Fruit fly (Drosophila melanogaster) whole organism, embryonic: Measurements from ENCODE around the gene Ccp84Ac.
A peak's percentile ranks its signal among the peaks of the same experiment; 100 is the strongest.

ENCODE experiments used
- Adf1 ChIP-seq: fragments of 200-800 bp; sonication (Bioruptor generic); IDR thresholded peaks from 2 replicates; pipeline ENCODE4 v1.3.6; 2022; ENCODE audit warnings: missing biosample characterization, missing genetic modification characterization
- Antp ChIP-seq: fragments of 200-800 bp; sonication (Bioruptor generic); optimal IDR thresholded peaks from 3 replicates; lab custom pipeline; 2016; ENCODE audit warnings: missing biosample characterization, missing genetic modification characterization
- Bdp1 ChIP-seq: fragments of 200-800 bp; sonication (Bioruptor generic); optimal IDR thresholded peaks from 3 replicates; lab custom pipeline; 2016; ENCODE audit warnings: missing biosample characterization, missing genetic modification characterization
- CG10979 ChIP-seq: fragments of 200-800 bp; sonication (Bioruptor generic); optimal IDR thresholded peaks from 2 replicates; lab custom pipeline; 2018; ENCODE audit warnings: missing biosample characterization, mild to moderate bottlenecking, missing genetic modification characterization, moderate library complexity
- CG13775 ChIP-seq: fragments of 200-800 bp; sonication (Bioruptor generic); optimal IDR thresholded peaks from 3 replicates; lab custom pipeline; 2017; ENCODE audit warnings: missing biosample characterization, mild to moderate bottlenecking, missing genetic modification characterization
- CG14441 ChIP-seq: fragments of 200-800 bp; sonication (Bioruptor generic); IDR thresholded peaks from 2 replicates; pipeline ENCODE4 v1.3.6; 2022; ENCODE audit warnings: missing biosample characterization, missing genetic modification characterization
- CG14710 ChIP-seq: fragments of 200-800 bp; sonication (Bioruptor generic); optimal IDR thresholded peaks from 3 replicates; lab custom pipeline; 2019; ENCODE audit warnings: missing biosample characterization, mild to moderate bottlenecking, missing genetic modification characterization, moderate library complexity
- CG15269 ChIP-seq: fragments of 200-800 bp; sonication (Bioruptor generic); optimal IDR thresholded peaks from 2 replicates; lab custom pipeline; 2018; ENCODE audit warnings: missing biosample characterization, mild to moderate bottlenecking, missing genetic modification characterization, moderate library complexity
- CG16815 ChIP-seq: fragments of 200-800 bp; sonication (Bioruptor generic); optimal IDR thresholded peaks from 3 replicates; lab custom pipeline; 2017; ENCODE audit warnings: missing biosample characterization, mild to moderate bottlenecking, missing genetic modification characterization
- CG17361 ChIP-seq: fragments of 200-800 bp; sonication (Bioruptor generic); IDR thresholded peaks from 3 replicates; pipeline ENCODE4 v1.3.6; 2022; ENCODE audit warnings: missing biosample characterization, missing genetic modification characterization
- CG18262 ChIP-seq: fragments of 200-800 bp; optimal IDR thresholded peaks from 3 replicates; lab custom pipeline; 2019; ENCODE audit warnings: missing biosample characterization, mild to moderate bottlenecking, missing genetic modification characterization, moderate library complexity
- CG2129 ChIP-seq: fragments of 200-800 bp; sonication (Bioruptor generic); IDR thresholded peaks from 2 replicates; pipeline ENCODE4 v1.3.6; 2022; ENCODE audit warnings: missing biosample characterization, missing genetic modification characterization; ENCODE audit not compliant: partially characterized antibody
- CG31365 ChIP-seq: fragments of 200-800 bp; sonication (Bioruptor generic); optimal IDR thresholded peaks from 2 replicates; lab custom pipeline; 2018; ENCODE audit warnings: missing biosample characterization, mild to moderate bottlenecking, missing genetic modification characterization
- CG33557 ChIP-seq: fragments of 200-800 bp; sonication (Bioruptor generic); optimal IDR thresholded peaks from 2 replicates; lab custom pipeline; 2019; ENCODE audit warnings: missing biosample characterization, mild to moderate bottlenecking, missing genetic modification characterization, moderate library complexity
- CG4328 ChIP-seq: fragments of 200-800 bp; sonication (Bioruptor generic); optimal IDR thresholded peaks from 3 replicates; lab custom pipeline; 2017; ENCODE audit warnings: missing biosample characterization, missing genetic modification reagents, missing genetic modification characterization
- CG4360 ChIP-seq: fragments of 200-800 bp; sonication (Bioruptor generic); IDR thresholded peaks from 2 replicates; pipeline ENCODE4 v1.3.6; 2022; ENCODE audit warnings: missing biosample characterization, missing genetic modification characterization
- CG5180 ChIP-seq: fragments of 200-800 bp; sonication (Bioruptor generic); optimal IDR thresholded peaks from 3 replicates; lab custom pipeline; 2017; ENCODE audit warnings: missing biosample characterization, missing genetic modification characterization, mild to moderate bottlenecking, moderate library complexity, missing genetic modification reagents
- CG6791 ChIP-seq: fragments of 200-800 bp; sonication (Bioruptor generic); IDR thresholded peaks from 3 replicates; pipeline ENCODE4 v1.3.6; 2022; ENCODE audit warnings: missing biosample characterization, missing genetic modification characterization; ENCODE audit not compliant: partially characterized antibody
- CG9727 ChIP-seq: fragments of 200-800 bp; sonication (Bioruptor generic); optimal IDR thresholded peaks from 3 replicates; lab custom pipeline; 2017; ENCODE audit warnings: missing biosample characterization, mild to moderate bottlenecking, missing genetic modification characterization
- D19B ChIP-seq: fragments of 200-800 bp; sonication (Bioruptor generic); optimal IDR thresholded peaks from 2 replicates; lab custom pipeline; 2017; ENCODE audit warnings: missing biosample characterization, mild to moderate bottlenecking, missing genetic modification characterization
- Deaf1 ChIP-seq: fragments of 200-800 bp; optimal IDR thresholded peaks from 3 replicates; lab custom pipeline; 2019; ENCODE audit warnings: missing biosample characterization, mild to moderate bottlenecking, missing genetic modification characterization, moderate library complexity
- E2f2 ChIP-seq: fragments of 200-800 bp; sonication (Bioruptor generic); IDR thresholded peaks from 2 replicates; pipeline ENCODE4 v1.3.6; 2022; ENCODE audit warnings: missing biosample characterization, missing genetic modification characterization
- HLH4C ChIP-seq: fragments of 200-800 bp; sonication (Bioruptor generic); IDR thresholded peaks from 3 replicates; pipeline ENCODE4 v1.3.6; 2022; ENCODE audit warnings: missing biosample characterization, missing genetic modification characterization; ENCODE audit not compliant: partially characterized antibody
- Lpt ChIP-seq: fragments of >200 bp; optimal IDR thresholded peaks from 2 replicates; lab custom pipeline; 2018; ENCODE audit warnings: missing biosample characterization, missing genetic modification characterization
- Mad ChIP-seq: fragments of 200-800 bp; sonication (Bioruptor generic); optimal IDR thresholded peaks from 2 replicates; lab custom pipeline; 2016; ENCODE audit warnings: missing biosample characterization, missing genetic modification characterization
- Sox100B ChIP-seq: fragments of 200-800 bp; sonication (Bioruptor generic); optimal IDR thresholded peaks from 3 replicates; lab custom pipeline; 2018; ENCODE audit warnings: missing biosample characterization, mild to moderate bottlenecking, missing genetic modification characterization
- Trl ChIP-seq, 3 experiments: fragments of >200 bp in 2 of 3; fragments of 200-800 bp in 1 of 3; sonication (Bioruptor generic) in 1 of 3; optimal IDR thresholded peaks; 2 replicates in 1 of 3; 3 replicates in 2 of 3; lab custom pipeline; 2016 to 2017; ENCODE audit warnings: missing biosample characterization in 1 of 3, missing genetic modification characterization in 1 of 3
- Xrp1 ChIP-seq: fragments of 200-800 bp; sonication (Bioruptor generic); IDR thresholded peaks from 2 replicates; pipeline ENCODE4 v1.3.6; 2022; ENCODE audit warnings: missing biosample characterization, missing genetic modification characterization
- ato ChIP-seq: fragments of 200-800 bp; sonication (Bioruptor generic); IDR thresholded peaks from 2 replicates; pipeline ENCODE4 v1.3.6; 2022; ENCODE audit warnings: missing biosample characterization, missing genetic modification characterization; ENCODE audit not compliant: partially characterized antibody
- bigmax ChIP-seq: fragments of 200-800 bp; sonication (Bioruptor generic); optimal IDR thresholded peaks from 2 replicates; lab custom pipeline; 2018; ENCODE audit warnings: missing biosample characterization, mild to moderate bottlenecking, missing genetic modification characterization
- chif ChIP-seq, 2 experiments: fragments of 200-800 bp; sonication (Bioruptor generic); optimal IDR thresholded peaks; 3 replicates each; lab custom pipeline; 2016; ENCODE audit warnings: missing biosample characterization in 2 of 2, missing genetic modification characterization in 2 of 2
- ci ChIP-seq: fragments of 200-800 bp; sonication (Bioruptor generic); IDR thresholded peaks from 3 replicates; pipeline ENCODE4 v1.3.6; 2022; ENCODE audit warnings: missing biosample characterization, missing genetic modification characterization
- dmrt11E ChIP-seq: fragments of 200-800 bp; sonication (Bioruptor generic); optimal IDR thresholded peaks from 3 replicates; lab custom pipeline; 2018; ENCODE audit warnings: missing biosample characterization, mild to moderate bottlenecking, missing genetic modification characterization, moderate library complexity
- ewg ChIP-seq: fragments of 200-800 bp; sonication (Bioruptor generic); optimal IDR thresholded peaks from 3 replicates; lab custom pipeline; 2017; ENCODE audit warnings: mild to moderate bottlenecking, missing biosample characterization, missing genetic modification reagents, missing genetic modification characterization
- grn ChIP-seq: fragments of 200-800 bp; sonication (Bioruptor generic); optimal IDR thresholded peaks from 3 replicates; lab custom pipeline; 2017; ENCODE audit warnings: missing biosample characterization, missing genetic modification characterization
- kni ChIP-seq: fragments of 200-800 bp; sonication (Bioruptor generic); optimal IDR thresholded peaks from 3 replicates; lab custom pipeline; 2017; ENCODE audit warnings: mild to moderate bottlenecking, missing biosample characterization, missing genetic modification reagents, missing genetic modification characterization
- knrl ChIP-seq: fragments of 200-800 bp; sonication (Bioruptor generic); IDR thresholded peaks from 3 replicates; pipeline ENCODE4 v1.3.6; 2022; ENCODE audit warnings: missing biosample characterization, missing genetic modification characterization; ENCODE audit not compliant: partially characterized antibody
- mirr ChIP-seq: fragments of 200-800 bp; sonication (Bioruptor generic); optimal IDR thresholded peaks from 3 replicates; lab custom pipeline; 2018; ENCODE audit warnings: missing biosample characterization, mild to moderate bottlenecking, missing genetic modification characterization
- phol ChIP-seq: fragments of 200-800 bp; sonication (Bioruptor generic); optimal IDR thresholded peaks from 3 replicates; lab custom pipeline; 2018; ENCODE audit warnings: missing biosample characterization, mild to moderate bottlenecking, missing genetic modification characterization, moderate library complexity
- pita ChIP-seq: fragments of 200-800 bp; sonication (Bioruptor generic); optimal IDR thresholded peaks from 2 replicates; lab custom pipeline; 2017; ENCODE audit warnings: missing biosample characterization, mild to moderate bottlenecking, missing genetic modification characterization
- prd ChIP-seq, 3 experiments: fragments of >200 bp in 2 of 3; fragments of 200-800 bp in 1 of 3; sonication (Bioruptor generic) in 1 of 3; optimal IDR thresholded peaks in 2 of 3; IDR thresholded peaks in 1 of 3; 2 replicates in 2 of 3; 3 replicates in 1 of 3; pipeline versions ENCODE4 v1.3.6 to Lab custom; 2017 to 2022; ENCODE audit warnings: missing biosample characterization in 1 of 3, missing genetic modification characterization in 1 of 3
- sd ChIP-seq: fragments of 200-800 bp; sonication (Bioruptor generic); optimal IDR thresholded peaks from 3 replicates; lab custom pipeline; 2018; ENCODE audit warnings: missing biosample characterization, mild to moderate bottlenecking, missing genetic modification characterization, moderate library complexity
- tap ChIP-seq: fragments of 200-800 bp; optimal IDR thresholded peaks from 3 replicates; lab custom pipeline; 2019; ENCODE audit warnings: missing biosample characterization, mild to moderate bottlenecking, missing genetic modification characterization, moderate library complexity
- unc-4 ChIP-seq: fragments of 200-800 bp; sonication (Bioruptor generic); IDR thresholded peaks from 2 replicates; pipeline ENCODE4 v1.3.6; 2022; ENCODE audit warnings: missing biosample characterization, missing genetic modification characterization; ENCODE audit not compliant: partially characterized antibody
- vnd ChIP-seq: fragments of 200-800 bp; sonication (Bioruptor generic); IDR thresholded peaks from 3 replicates; pipeline ENCODE4 v1.3.6; 2022; ENCODE audit warnings: missing biosample characterization, missing genetic modification characterization; ENCODE audit not compliant: partially characterized antibody
- zfh2 ChIP-seq: fragments of 200-800 bp; sonication (Bioruptor generic); optimal IDR thresholded peaks from 2 replicates; lab custom pipeline; 2016; ENCODE audit warnings: missing biosample characterization, missing genetic modification characterization

Gene Ccp84Ac

dm6 chr3R:6672303-6673007 is 23.6 kb downstream of the Ccp84Ac start (continued):
- peak; percentile 61; the same call in 2 of the 3 replicates for TF ChIP-seq HLH4C (GFP tag; lab: Robert Waterston, UW)
- no peak for TF ChIP-seq CG14441 (GFP tag; lab: Robert Waterston, UW)
- TF ChIP-seq knrl, result peak; percentile 34; the same call in 2 of the 3 replicates
- TF ChIP-seq CG16815 (GFP tag; lab: Kevin White, UChicago), result peak; percentile 4
- no peak for TF ChIP-seq Mad (GFP tag; lab: Kevin White, UChicago)
- no peak for TF ChIP-seq Xrp1 (GFP tag; lab: Robert Waterston, UW)
- peak in 1 of 2 experiments; percentile 4 for TF ChIP-seq chif (GFP tag; optimal IDR thresholded peaks at IDR 0.05; lab: Kevin White, UChicago)
- TF ChIP-seq unc-4 (GFP tag; lab: Robert Waterston, UW), result 0 out of 2 replicates have a peak, but pooled peaks have one; percentile 26
- TF ChIP-seq vnd (GFP tag; lab: Robert Waterston, UW), result 0 out of 3 replicates have a peak, but pooled peaks have one; percentile 51
- TF ChIP-seq CG10979 (tag; lab: Kevin White, UChicago), result peak; percentile 31
- TF ChIP-seq kni (GFP tag; lab: Kevin White, UChicago), result peak; percentile 75
- TF ChIP-seq dmrt11E (tag; lab: Kevin White, UChicago), result peak; percentile 51
- TF ChIP-seq CG2129, result peak; percentile 38; the same call in 1 of the 2 replicates
- TF ChIP-seq Sox100B (GFP tag; lab: Kevin White, UChicago), result peak; percentile 13
- no peak for TF ChIP-seq CG15269 (tag; lab: Kevin White, UChicago)
- TF ChIP-seq tap (tag; lab: Kevin White, UChicago), result no peak
- TF ChIP-seq grn, result peak; percentile 74
- peak; percentile 18 for TF ChIP-seq CG13775 (GFP tag; lab: Kevin White, UChicago)
- no peak for TF ChIP-seq mirr (GFP tag; lab: Kevin White, UChicago)
- no peak for TF ChIP-seq CG4360 (GFP tag; lab: Robert Waterston, UW)
- no peak for TF ChIP-seq CG31365 (tag; lab: Kevin White, UChicago)
- TF ChIP-seq CG4328, result no peak
- peak; percentile 16 for TF ChIP-seq phol (tag; lab: Kevin White, UChicago)
- TF ChIP-seq Deaf1 (tag; lab: Kevin White, UChicago), result peak; percentile 25
- TF ChIP-seq Lpt (GFP tag; lab: Kevin White, UChicago), result no peak
- no peak for TF ChIP-seq Bdp1 (GFP tag; lab: Kevin White, UChicago)
- TF ChIP-seq CG6791 (GFP tag; lab: Robert Waterston, UW), result peak; percentile 72
- no peak for TF ChIP-seq Adf1 (GFP tag; lab: Robert Waterston, UW)
- peak; percentile 28 for TF ChIP-seq CG14710 (tag; lab: Kevin White, UChicago)
- TF ChIP-seq sd (tag; lab: Kevin White, UChicago), result peak; percentile 89
- no peak for TF ChIP-seq CG33557
- TF ChIP-seq pita (GFP tag; lab: Kevin White, UChicago), result no peak
- TF ChIP-seq CG9727, result peak; percentile 30
- peak; percentile 53; the same call in 2 of the 3 replicates for TF ChIP-seq CG17361 (GFP tag; lab: Robert Waterston, UW)
- no peak for TF ChIP-seq zfh2 (GFP tag; lab: Kevin White, UChicago)
- TF ChIP-seq Trl (optimal IDR thresholded peaks at IDR 0.05; lab: Kevin White, UChicago), result no peak
- no peak for TF ChIP-seq Trl (GFP tag; optimal IDR thresholded peaks at IDR 0.05; lab: Kevin White, UChicago)
- TF ChIP-seq CG18262, result peak; percentile 63
- TF ChIP-seq Antp (GFP tag; lab: Kevin White, UChicago), result no peak
- peak; percentile 78 for TF ChIP-seq CG5180 (GFP tag; lab: Kevin White, UChicago)
- TF ChIP-seq prd (optimal IDR thresholded peaks at IDR 0.05; lab: Kevin White, UChicago), result no peak
- 0 out of 3 replicates have a peak, but pooled peaks have one; percentile 23 for TF ChIP-seq prd (GFP tag; IDR thresholded peaks at IDR 0.05; lab: Robert Waterston, UW)
- TF ChIP-seq ato (GFP tag; lab: Robert Waterston, UW), result peak; percentile 21; the same call in 1 of the 2 replicates
- peak; percentile 80 for TF ChIP-seq bigmax
- TF ChIP-seq ewg (GFP tag; lab: Kevin White, UChicago), result no peak
- no peak for TF ChIP-seq E2f2 (GFP tag; lab: Robert Waterston, UW)
- TF ChIP-seq ci (GFP tag; lab: Robert Waterston, UW), result peak; percentile 50; the same call in 1 of the 3 replicates
- TF ChIP-seq D19B (GFP tag; lab: Kevin White, UChicago), result peak; percentile 10
